Worm (Caenorhabditis elegans): ENCODE results near the gene nhr-50.

nhr-50 gene

ce11 chrV:15959456-15959855, 41.0 kb downstream of the nhr-50 start:
- peak; percentile 70; the same call in 1 of the 2 replicates for TF ChIP-seq hmg-1.2 (GFP tag; IDR thresholded peaks at IDR 0.05)
- TF ChIP-seq attf-5 (GFP tag; optimal IDR thresholded peaks at IDR 0.05): no peak

ce11 chrV:15957098-15957497, 43.3 kb downstream of the nhr-50 start, which contains the start of gene F36G9.3:
TSS of gene F36G9.3 (plus strand) at chrV:15957398.
- TF ChIP-seq B0261.1 (tag; optimal IDR thresholded peaks at IDR 0.05) (no peak), rec-8 (tag; optimal IDR thresholded peaks at IDR 0.05) (no peak), snpc-3.4 (tag; optimal IDR thresholded peaks at IDR 0.05) (no peak), zim-3 (tag; optimal IDR thresholded peaks at IDR 0.05) (no peak), ama-1 (optimal IDR thresholded peaks at IDR 0.05) (no peak), ama-1 (GFP tag; optimal IDR thresholded peaks at IDR 0.05) (no peak), tlf-1 (GFP tag; optimal IDR thresholded peaks at IDR 0.05) (no peak), F55B11.4 (tag; optimal IDR thresholded peaks at IDR 0.05; ENCODE audit: borderline replicate concordance, insufficient read depth) (no peak), ccch-3 (GFP tag; optimal IDR thresholded peaks at IDR 0.05) (no peak), B0336.3 (GFP tag; IDR thresholded peaks at IDR 0.05) (no peak), madf-10 (tag; optimal IDR thresholded peaks at IDR 0.05) (no peak), let-526 (GFP tag; IDR thresholded peaks at IDR 0.05) (no peak)

- no peak for TF ChIP-seq tlf-1 (GFP tag; optimal IDR thresholded peaks at IDR 0.05)
- TF ChIP-seq lin-54 (GFP tag; optimal IDR thresholded peaks at IDR 0.05): no peak
- no peak for TF ChIP-seq ets-4 (GFP tag; optimal IDR thresholded peaks at IDR 0.05)
- no peak for TF ChIP-seq sdz-38 (tag; optimal IDR thresholded peaks at IDR 0.05)
- TF ChIP-seq let-526 (GFP tag; IDR thresholded peaks at IDR 0.05): no peak
- TF ChIP-seq T26A5.8 (tag; optimal IDR thresholded peaks at IDR 0.05): no peak
These were observed 44.9 kb downstream of the nhr-50 start, which contains the start of gene srh-186 for ce11 chrV:15955497-15955896. TSS of gene srh-186 (plus strand) at chrV:15955797.

ce11 chrV:15954932-15955331, 45.5 kb downstream of the nhr-50 start, which contains the start of gene srw-57:
TSS of gene srw-57 (minus strand) at chrV:15955032.
- TF ChIP-seq dpff-1 (tag; optimal IDR thresholded peaks at IDR 0.05): no peak
- TF ChIP-seq lsl-1 (GFP tag; optimal IDR thresholded peaks at IDR 0.05): no peak
- TF ChIP-seq nhr-80 (tag; optimal IDR thresholded peaks at IDR 0.05): no peak
- no peak for TF ChIP-seq nfyb-1 (GFP tag; IDR thresholded peaks at IDR 0.05)
- no peak for TF ChIP-seq pbrm-1 (GFP tag; IDR thresholded peaks at IDR 0.05)
- no peak for TF ChIP-seq ceh-79 (tag; optimal IDR thresholded peaks at IDR 0.05)
- TF ChIP-seq lin-40 (tag; optimal IDR thresholded peaks at IDR 0.05): no peak
- TF ChIP-seq efl-1 (GFP tag; optimal IDR thresholded peaks at IDR 0.05): no peak
- no peak for TF ChIP-seq T07F8.4 (tag; optimal IDR thresholded peaks at IDR 0.05)
- no peak for TF ChIP-seq let-526 (GFP tag; IDR thresholded peaks at IDR 0.05)
- no peak for TF ChIP-seq ceh-100 (GFP tag; IDR thresholded peaks at IDR 0.05)
- no peak for TF ChIP-seq snpc-3.4 (tag; optimal IDR thresholded peaks at IDR 0.05)
- no peak for TF ChIP-seq fkh-3 (tag; optimal IDR thresholded peaks at IDR 0.05)
- no peak for TF ChIP-seq Y53G8AR.9 (GFP tag; conservative IDR thresholded peaks at IDR 0.05)
- no peak for TF ChIP-seq F52B5.7 (tag; optimal IDR thresholded peaks at IDR 0.05)
- TF ChIP-seq aptf-3 (GFP tag; IDR thresholded peaks at IDR 0.05): no peak
- TF ChIP-seq nhr-90 (tag; optimal IDR thresholded peaks at IDR 0.05): no peak

DNA sequence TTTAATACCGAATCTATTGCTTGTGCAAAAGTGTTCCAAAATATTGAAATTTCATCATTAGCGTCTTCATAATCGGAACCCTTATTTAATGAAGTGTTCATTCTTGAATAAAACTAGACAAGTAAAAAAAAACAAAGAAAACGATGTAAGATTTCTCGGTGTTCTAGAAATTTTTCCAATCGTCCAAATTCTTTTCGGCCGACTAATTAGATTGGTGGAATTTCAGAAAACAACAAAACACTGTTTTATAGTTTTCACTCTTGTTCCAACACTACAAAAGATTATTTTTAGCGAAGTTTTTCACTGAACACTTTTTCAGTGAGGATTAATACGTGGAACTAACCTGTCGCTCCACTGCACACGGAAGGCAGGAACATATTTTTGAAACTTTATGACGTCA, 47.7 kb downstream of the nhr-50 start, which contains the start of gene srw-56:
srw-56 (minus strand) TSS at position 101 of the 400 bp plus-strand sequence.
- TF ChIP-seq C06A6.2 (GFP tag; conservative IDR thresholded peaks at IDR 0.05) (no peak), F52B5.7 (tag; optimal IDR thresholded peaks at IDR 0.05) (no peak), nfya-1 (tag; optimal IDR thresholded peaks at IDR 0.05; ENCODE audit: borderline replicate concordance, insufficient read depth) (no peak), attf-6 (GFP tag; IDR thresholded peaks at IDR 0.05) (no peak), ztf-22 (GFP tag; optimal IDR thresholded peaks at IDR 0.05) (no peak), tbx-9 (tag; optimal IDR thresholded peaks at IDR 0.05; ENCODE audit: borderline replicate concordance) (no peak), ZK185.1 (tag; optimal IDR thresholded peaks at IDR 0.05; ENCODE audit: poor library complexity, severe bottlenecking) (no peak), egl-18 (GFP tag; IDR thresholded peaks at IDR 0.05) (no peak), repo-1 (tag; optimal IDR thresholded peaks at IDR 0.05) (no peak), cebp-2 (GFP tag; IDR thresholded peaks at IDR 0.05) (no peak), F57C9.4 (tag; optimal IDR thresholded peaks at IDR 0.05) (no peak), aptf-2 (GFP tag; conservative IDR thresholded peaks at IDR 0.05) (no peak), ceh-58 (GFP tag; IDR thresholded peaks at IDR 0.05) (no peak)
